Worm (Caenorhabditis elegans) whole organism, L2 larva: ENCODE measurements around the gene frpr-14.

Experiments
- C34F6.9 ChIP-seq: fragments of 150-350 bp; optimal IDR thresholded peaks from 2 replicates; lab custom pipeline; 2014; ENCODE audit warnings: missing biosample characterization, missing genetic modification characterization
- ZK546.5 ChIP-seq: sonication (generic microtip); optimal IDR thresholded peaks from 2 replicates; lab custom pipeline; 2017; ENCODE audit warnings: missing biosample characterization, missing genetic modification characterization
- alr-1 ChIP-seq: fragments of 150-350 bp; optimal IDR thresholded peaks from 2 replicates; lab custom pipeline; 2014; ENCODE audit warnings: missing biosample characterization, missing genetic modification characterization
- ama-1 ChIP-seq: fragments of 150-350 bp; optimal IDR thresholded peaks from 2 replicates; lab custom pipeline; 2018; ENCODE audit warnings: inconsistent platforms
- blmp-1 ChIP-seq: sonication (generic microtip); optimal IDR thresholded peaks from 2 replicates; lab custom pipeline; 2017; ENCODE audit warnings: missing genetic modification characterization, mild to moderate bottlenecking, missing compliant biosample characterization, antibody characterized with exemption, moderate library complexity; ENCODE audit not compliant: insufficient read depth
- ceh-16 ChIP-seq: fragments of 150-350 bp; optimal IDR thresholded peaks from 2 replicates; lab custom pipeline; 2014; ENCODE audit warnings: missing biosample characterization, missing genetic modification characterization
- crh-2 ChIP-seq: sonication (generic microtip); optimal IDR thresholded peaks from 2 replicates; lab custom pipeline; 2017; ENCODE audit warnings: missing biosample characterization, missing genetic modification characterization
- dmd-4 ChIP-seq: sonication (generic microtip); optimal IDR thresholded peaks from 2 replicates; lab custom pipeline; 2017; ENCODE audit warnings: missing biosample characterization, missing genetic modification characterization
- egl-27 ChIP-seq: sonication (generic microtip); optimal IDR thresholded peaks from 3 replicates; lab custom pipeline; 2017; ENCODE audit warnings: missing biosample characterization, missing genetic modification reagents, missing genetic modification characterization
- elt-1 ChIP-seq: fragments of 150-350 bp; optimal IDR thresholded peaks from 2 replicates; lab custom pipeline; 2014; ENCODE audit warnings: missing biosample characterization, missing genetic modification characterization
- elt-3 ChIP-seq: sonication (generic microtip); optimal IDR thresholded peaks from 2 replicates; lab custom pipeline; 2017; ENCODE audit warnings: missing biosample characterization, missing genetic modification characterization
- fos-1 ChIP-seq: fragments of 150-350 bp; optimal IDR thresholded peaks from 2 replicates; lab custom pipeline; 2014; ENCODE audit warnings: missing biosample characterization, missing genetic modification characterization
- gmeb-1 ChIP-seq: fragments of 150-350 bp; optimal IDR thresholded peaks from 2 replicates; lab custom pipeline; 2014; ENCODE audit warnings: missing biosample characterization, missing genetic modification characterization
- lin-11 ChIP-seq: fragments of 150-350 bp; sonication (generic microtip); optimal IDR thresholded peaks from 2 replicates; lab custom pipeline; 2014; ENCODE audit warnings: missing biosample characterization, missing genetic modification characterization, inconsistent platforms, mixed read lengths
- lin-13 ChIP-seq: fragments of 150-350 bp; optimal IDR thresholded peaks from 2 replicates; lab custom pipeline; 2014; ENCODE audit warnings: missing biosample characterization, missing genetic modification reagents, missing genetic modification characterization
- lin-39 ChIP-seq: fragments of 150-350 bp; optimal IDR thresholded peaks from 2 replicates; lab custom pipeline; 2014; ENCODE audit warnings: missing biosample characterization, missing genetic modification reagents, missing genetic modification characterization
- lsy-2 ChIP-seq, 2 experiments: fragments of 150-350 bp in 1 of 2; sonication (generic microtip) in 1 of 2; optimal IDR thresholded peaks; 2 replicates each; lab custom pipeline; 2014 to 2017; ENCODE audit warnings: missing biosample characterization in 2 of 2, missing genetic modification characterization in 2 of 2
- mab-5 ChIP-seq: fragments of 150-350 bp; optimal IDR thresholded peaks from 2 replicates; lab custom pipeline; 2014; ENCODE audit warnings: missing biosample characterization, missing genetic modification characterization
- mdl-1 ChIP-seq, 2 experiments: fragments of 150-350 bp in 1 of 2; sonication (generic microtip) in 1 of 2; optimal IDR thresholded peaks; 2 replicates each; lab custom pipeline; 2017; ENCODE audit warnings: missing biosample characterization in 2 of 2, missing genetic modification characterization in 2 of 2
- nhr-10 ChIP-seq: sonication (generic microtip); optimal IDR thresholded peaks from 2 replicates; lab custom pipeline; 2017; ENCODE audit warnings: missing biosample characterization, missing genetic modification characterization
- nhr-11 ChIP-seq: fragments of 150-350 bp; optimal IDR thresholded peaks from 2 replicates; lab custom pipeline; 2014; ENCODE audit warnings: missing biosample characterization, missing genetic modification characterization
- nhr-21 ChIP-seq: fragments of 150-350 bp; optimal IDR thresholded peaks from 2 replicates; lab custom pipeline; 2014; ENCODE audit warnings: missing biosample characterization, missing genetic modification characterization
- nhr-237 ChIP-seq: fragments of 150-350 bp; optimal IDR thresholded peaks from 2 replicates; lab custom pipeline; 2014; ENCODE audit warnings: missing biosample characterization, missing genetic modification characterization
- nhr-25 ChIP-seq: fragments of 150-350 bp; sonication (generic microtip); optimal IDR thresholded peaks from 3 replicates; lab custom pipeline; 2014; ENCODE audit warnings: missing biosample characterization, missing genetic modification characterization
- nhr-6 ChIP-seq: fragments of 150-350 bp; optimal IDR thresholded peaks from 2 replicates; lab custom pipeline; 2014; ENCODE audit warnings: missing biosample characterization, missing genetic modification characterization
- nhr-77 ChIP-seq: fragments of 150-350 bp; optimal IDR thresholded peaks from 2 replicates; lab custom pipeline; 2014; ENCODE audit warnings: missing biosample characterization, missing genetic modification characterization
- peb-1 ChIP-seq: fragments of 150-350 bp; optimal IDR thresholded peaks from 2 replicates; lab custom pipeline; 2014; ENCODE audit warnings: missing biosample characterization, missing genetic modification characterization
- sem-4 ChIP-seq: fragments of 150-350 bp; optimal IDR thresholded peaks from 2 replicates; lab custom pipeline; 2014; ENCODE audit warnings: missing biosample characterization, missing genetic modification reagents, missing genetic modification characterization
- sma-3 ChIP-seq: sonication (generic microtip); optimal IDR thresholded peaks from 2 replicates; lab custom pipeline; 2016; ENCODE audit warnings: missing genetic modification reagents, missing genetic modification characterization, missing compliant biosample characterization
- sma-9 ChIP-seq, 2 experiments: fragments of 150-350 bp in 1 of 2; sonication (generic microtip) in 1 of 2; optimal IDR thresholded peaks; 2 replicates each; lab custom pipeline; 2014 to 2016; ENCODE audit warnings: missing genetic modification characterization in 2 of 2, mild to moderate bottlenecking in 1 of 2, missing biosample characterization in 1 of 2, missing compliant biosample characterization in 1 of 2, missing genetic modification reagents in 1 of 2, moderate library complexity in 1 of 2
- unc-62 ChIP-seq: fragments of 150-350 bp; optimal IDR thresholded peaks from 2 replicates; lab custom pipeline; 2014; ENCODE audit warnings: missing biosample characterization, missing genetic modification reagents, missing genetic modification characterization
- zag-1 ChIP-seq: fragments of 150-350 bp; optimal IDR thresholded peaks from 2 replicates; lab custom pipeline; 2014; ENCODE audit warnings: missing biosample characterization, missing genetic modification characterization
- ztf-1 ChIP-seq: fragments of 200-800 bp; sonication (Bioruptor generic); conservative IDR thresholded peaks from 2 replicates; pipeline ENCODE4 v1.3.6; 2022; ENCODE audit warnings: missing genetic modification characterization, missing compliant biosample characterization
- ztf-11 ChIP-seq: sonication (generic microtip); optimal IDR thresholded peaks from 2 replicates; lab custom pipeline; 2017; ENCODE audit warnings: missing biosample characterization, missing genetic modification characterization
- ztf-4 ChIP-seq: fragments of 150-350 bp; optimal IDR thresholded peaks from 2 replicates; lab custom pipeline; 2014; ENCODE audit warnings: missing biosample characterization, missing genetic modification characterization

The frpr-14 gene

ce11 chrII:602969-603368, 47.8 kb upstream of the frpr-14 start (continued):
- TF ChIP-seq sma-3 (no peak), elt-1 (tag; lab: Kevin White, UChicago) (no peak), lin-39 (tag; lab: Kevin White, UChicago) (peak; percentile 62), C34F6.9 (tag; lab: Kevin White, UChicago) (peak; percentile 92), peb-1 (tag; lab: Kevin White, UChicago) (no peak), mab-5 (peak; percentile 79), fos-1 (peak; percentile 37), ztf-11 (tag; lab: Kevin White, UChicago) (no peak), mdl-1 (tag; optimal IDR thresholded peaks at IDR 0.05; lab: Kevin White, UChicago) (peak in 1 of 2 experiments; percentile 66), lin-13 (GFP tag; lab: Kevin White, UChicago) (peak; percentile 45), unc-62 (GFP tag; lab: Kevin White, UChicago) (no peak), nhr-6 (tag; lab: Kevin White, UChicago) (no peak), egl-27 (tag; lab: Kevin White, UChicago) (no peak), dmd-4 (tag; lab: Kevin White, UChicago) (no peak), ama-1 (no peak), nhr-11 (tag; lab: Kevin White, UChicago) (no peak)
- TF ChIP-seq, all 48 proteins: peak for 16

DNA sequence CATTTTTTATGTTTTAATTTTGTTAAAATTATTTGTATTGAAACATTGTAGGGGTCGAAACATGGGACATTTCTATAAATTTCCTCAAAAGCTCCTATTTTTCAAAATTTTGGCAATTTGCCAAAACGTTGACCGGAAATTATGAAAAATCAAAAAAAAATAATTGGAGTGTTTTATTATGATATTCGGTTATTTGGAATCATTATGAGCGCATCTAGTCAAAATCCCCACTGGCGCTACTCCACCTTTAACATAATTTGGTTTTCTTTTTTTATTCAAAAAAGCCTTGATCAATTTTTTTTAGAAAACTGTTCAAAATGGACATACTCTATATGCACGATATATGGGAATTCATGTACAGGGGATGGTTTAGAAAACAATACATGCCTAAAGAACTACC, 45.5 kb upstream of the frpr-14 start, which contains the start of gene W04H10.2:
W04H10.2 (plus strand) TSS at position 301 of the 400 bp plus-strand sequence.
- TF ChIP-seq nhr-21 (tag; lab: Kevin White, UChicago) (no peak), ama-1 (no peak), lsy-2 (tag; optimal IDR thresholded peaks at IDR 0.05; lab: Kevin White, UChicago) (no peak), zag-1 (tag; lab: Kevin White, UChicago) (no peak), egl-27 (tag; lab: Kevin White, UChicago) (no peak), ZK546.5 (tag; lab: Kevin White, UChicago) (no peak), dmd-4 (tag; lab: Kevin White, UChicago) (no peak), nhr-237 (tag; lab: Kevin White, UChicago) (no peak), lin-39 (tag; lab: Kevin White, UChicago) (no peak), lin-13 (GFP tag; lab: Kevin White, UChicago) (no peak), sma-9 (GFP tag; optimal IDR thresholded peaks at IDR 0.05; lab: Kevin White, UChicago) (no peak), sma-9 (tag; optimal IDR thresholded peaks at IDR 0.05; lab: Kevin White, UChicago) (no peak), gmeb-1 (tag; lab: Kevin White, UChicago) (no peak), ztf-4 (no peak), ceh-16 (tag; lab: Kevin White, UChicago) (no peak)

ce11 chrII:606033-606432, 44.7 kb upstream of the frpr-14 start, which contains the start of gene W04H10.5:
Gene W04H10.5, plus strand, starts transcription at chrII:606333.
- TF ChIP-seq nhr-6 (tag; lab: Kevin White, UChicago): no peak
- no peak for TF ChIP-seq alr-1
- no peak for TF ChIP-seq ama-1
- no peak for TF ChIP-seq crh-2 (tag; lab: Kevin White, UChicago)
- no peak for TF ChIP-seq ztf-4

- TF ChIP-seq nhr-237 (tag; lab: Kevin White, UChicago) (no peak), nhr-10 (tag; lab: Kevin White, UChicago) (no peak), gmeb-1 (tag; lab: Kevin White, UChicago) (no peak), dmd-4 (tag; lab: Kevin White, UChicago) (no peak), alr-1 (no peak), lin-11 (tag; lab: Kevin White, UChicago) (no peak), elt-3 (tag; lab: Kevin White, UChicago) (no peak), ztf-11 (tag; lab: Kevin White, UChicago) (no peak), lin-39 (tag; lab: Kevin White, UChicago) (no peak), ZK546.5 (tag; lab: Kevin White, UChicago) (no peak), ama-1 (no peak), ztf-1 (GFP tag; lab: Robert Waterston, UW) (no peak), lsy-2 (tag; optimal IDR thresholded peaks at IDR 0.05; lab: Kevin White, UChicago) (no peak), sem-4 (tag; lab: Kevin White, UChicago) (no peak), nhr-11 (tag; lab: Kevin White, UChicago) (no peak), blmp-1 (tag; lab: Kevin White, UChicago) (no peak), nhr-25 (tag; lab: Kevin White, UChicago) (no peak), nhr-77 (no peak), zag-1 (tag; lab: Kevin White, UChicago) (no peak)
- TF ChIP-seq, all 48 proteins: peak for 0
These were observed 42.4 kb upstream of the frpr-14 start, which contains the start of gene W04H10.6 for ce11 chrII:608341-608740. Gene W04H10.6, minus strand, starts transcription at chrII:608441.
